Worm (Caenorhabditis elegans): Measurements from ENCODE around the gene C45G7.4.

The C45G7.4 gene

DNA sequence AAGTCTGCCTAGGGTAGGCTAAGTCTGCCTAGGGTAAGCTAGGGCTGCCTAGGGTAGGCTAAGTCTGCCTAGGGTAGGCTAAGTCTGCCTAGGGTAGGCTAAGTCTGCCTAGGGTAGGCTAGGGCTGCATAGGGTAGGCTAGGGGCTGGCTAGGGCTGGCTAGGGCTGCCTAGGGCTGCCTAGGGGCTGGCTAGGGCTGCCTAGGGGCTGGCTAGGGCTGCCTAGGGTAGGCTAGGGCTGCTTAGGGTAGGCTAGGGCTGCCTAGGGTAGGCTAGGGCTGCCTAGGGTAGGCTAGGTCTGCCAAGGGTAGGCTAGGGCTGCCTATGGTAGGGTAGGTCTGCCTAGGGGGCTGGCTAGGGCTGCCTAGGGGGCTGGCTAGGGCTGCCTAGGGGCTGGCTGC is 34.5 kb upstream of the C45G7.4 start:
- no peak for TF ChIP-seq blmp-1 (tag; optimal IDR thresholded peaks at IDR 0.05; ENCODE audit: insufficient read depth)
- no peak for TF ChIP-seq ZK546.5 (tag; optimal IDR thresholded peaks at IDR 0.05)
- no peak for TF ChIP-seq ztf-1 (GFP tag; conservative IDR thresholded peaks at IDR 0.05)
- TF ChIP-seq elt-3 (tag; optimal IDR thresholded peaks at IDR 0.05): no peak
- no peak for TF ChIP-seq unc-62 (GFP tag; optimal IDR thresholded peaks at IDR 0.05)
- TF ChIP-seq sem-4 (tag; optimal IDR thresholded peaks at IDR 0.05): no peak
- no peak for TF ChIP-seq ama-1 (optimal IDR thresholded peaks at IDR 0.05)
- no peak for TF ChIP-seq F13H6.1 (tag; optimal IDR thresholded peaks at IDR 0.05)
- TF ChIP-seq snpc-4 (tag; optimal IDR thresholded peaks at IDR 0.05): no peak
- TF ChIP-seq R02D3.7 (tag; optimal IDR thresholded peaks at IDR 0.05): no peak

- no peak for TF ChIP-seq ztf-11 (tag; optimal IDR thresholded peaks at IDR 0.05)
- no peak for TF ChIP-seq nhr-11 (tag; optimal IDR thresholded peaks at IDR 0.05)
- no peak for TF ChIP-seq nhr-77 (tag; optimal IDR thresholded peaks at IDR 0.05)
- no peak for TF ChIP-seq nhr-129 (tag; optimal IDR thresholded peaks at IDR 0.05)
- TF ChIP-seq nhr-23 (tag; optimal IDR thresholded peaks at IDR 0.05): no peak
- no peak for TF ChIP-seq gmeb-1 (tag; optimal IDR thresholded peaks at IDR 0.05)
- TF ChIP-seq ztf-1 (GFP tag; conservative IDR thresholded peaks at IDR 0.05): no peak
- TF ChIP-seq aly-2 (tag; optimal IDR thresholded peaks at IDR 0.05): no peak
- TF ChIP-seq skn-1 (tag; optimal IDR thresholded peaks at IDR 0.05): no peak
- TF ChIP-seq mab-5 (tag; optimal IDR thresholded peaks at IDR 0.05): no peak
- TF ChIP-seq snpc-4 (tag; optimal IDR thresholded peaks at IDR 0.05): no peak
- TF ChIP-seq nhr-10 (tag; optimal IDR thresholded peaks at IDR 0.05): no peak
- no peak for TF ChIP-seq egl-27 (tag; optimal IDR thresholded peaks at IDR 0.05)
- no peak for TF ChIP-seq lsy-2 (tag; optimal IDR thresholded peaks at IDR 0.05)
Observed at ce11 chrIV:2399420-2399819, 33.4 kb upstream of the C45G7.4 start, which contains the start of gene Y38F2AR.10. Gene Y38F2AR.10 (minus strand): TSS chrIV:2399520.

DNA sequence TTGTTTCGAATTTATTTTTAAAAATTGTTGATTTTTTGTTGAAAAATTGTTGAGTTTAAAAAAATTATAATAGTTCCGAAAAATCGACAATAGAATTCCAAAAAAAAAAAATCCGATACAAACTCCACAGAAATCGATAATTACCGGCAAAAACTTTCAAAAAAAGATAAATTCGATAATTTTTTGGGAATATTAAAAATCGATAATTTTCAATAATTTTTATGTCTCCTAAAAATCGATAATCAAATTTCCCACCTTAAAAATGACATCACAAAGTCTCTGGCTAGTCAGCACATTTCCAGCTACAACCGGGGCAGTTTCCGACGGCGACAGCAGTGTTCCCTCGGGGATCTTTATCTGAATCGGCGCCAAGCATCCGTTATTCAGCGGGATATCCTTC is 32.1 kb upstream of the C45G7.4 start:
- TF ChIP-seq aly-2 (tag; optimal IDR thresholded peaks at IDR 0.05) (no peak), gmeb-1 (tag; optimal IDR thresholded peaks at IDR 0.05) (no peak), ztf-4 (tag; optimal IDR thresholded peaks at IDR 0.05) (no peak), lin-13 (GFP tag; optimal IDR thresholded peaks at IDR 0.05) (no peak), ceh-82 (tag; optimal IDR thresholded peaks at IDR 0.05) (no peak), egl-27 (tag; optimal IDR thresholded peaks at IDR 0.05) (no peak), nhr-77 (tag; optimal IDR thresholded peaks at IDR 0.05) (no peak), lsy-2 (tag; optimal IDR thresholded peaks at IDR 0.05) (no peak), zag-1 (tag; optimal IDR thresholded peaks at IDR 0.05) (no peak), sem-4 (tag; optimal IDR thresholded peaks at IDR 0.05) (no peak), C34F6.9 (tag; optimal IDR thresholded peaks at IDR 0.05) (no peak), nhr-10 (tag; optimal IDR thresholded peaks at IDR 0.05) (no peak), mbf-1 (tag; optimal IDR thresholded peaks at IDR 0.05) (no peak)

DNA sequence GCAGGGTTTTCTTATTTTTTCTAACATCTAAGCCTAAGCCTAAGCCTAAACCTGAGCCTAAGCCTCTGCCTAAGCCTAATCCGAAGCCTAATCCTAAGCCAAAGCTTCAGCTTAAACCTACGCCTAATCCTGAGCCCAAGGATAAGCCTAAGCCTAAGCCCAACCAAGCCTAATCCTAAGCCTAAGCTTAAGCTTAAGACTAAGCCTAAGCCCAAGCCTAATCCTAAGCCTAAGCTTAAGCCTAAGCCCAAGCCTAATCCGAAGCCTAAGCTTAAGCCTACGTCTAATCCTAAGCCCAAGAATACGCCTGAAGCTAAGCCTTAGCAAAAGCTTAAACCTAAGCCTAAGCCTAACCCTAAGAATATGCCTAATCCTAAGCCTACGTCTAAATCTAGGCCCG is 29.4 kb upstream of the C45G7.4 start:
- TF ChIP-seq nhr-237 (tag; optimal IDR thresholded peaks at IDR 0.05) (no peak), nhr-12 (tag; optimal IDR thresholded peaks at IDR 0.05) (no peak), unc-55 (GFP tag; optimal IDR thresholded peaks at IDR 0.05) (no peak), sma-3 (GFP tag; optimal IDR thresholded peaks at IDR 0.05) (no peak), unc-39 (tag; optimal IDR thresholded peaks at IDR 0.05) (no peak), snpc-4 (tag; optimal IDR thresholded peaks at IDR 0.05) (no peak), mbf-1 (tag; optimal IDR thresholded peaks at IDR 0.05) (no peak), nhr-11 (tag; optimal IDR thresholded peaks at IDR 0.05) (no peak), mdl-1 (tag; optimal IDR thresholded peaks at IDR 0.05) (no peak), elt-1 (tag; optimal IDR thresholded peaks at IDR 0.05) (no peak)

ce11 chrIV:2407704-2408103 is 25.1 kb upstream of the C45G7.4 start:
- TF ChIP-seq elt-3 (tag; optimal IDR thresholded peaks at IDR 0.05) (no peak), peb-1 (tag; optimal IDR thresholded peaks at IDR 0.05) (no peak), R02D3.7 (tag; optimal IDR thresholded peaks at IDR 0.05) (no peak), elt-1 (tag; optimal IDR thresholded peaks at IDR 0.05) (no peak), mab-5 (tag; optimal IDR thresholded peaks at IDR 0.05) (no peak), ama-1 (optimal IDR thresholded peaks at IDR 0.05) (no peak), Y55F3AM.14 (GFP tag; optimal IDR thresholded peaks at IDR 0.05) (no peak), crh-2 (tag; optimal IDR thresholded peaks at IDR 0.05) (no peak), lin-13 (GFP tag; optimal IDR thresholded peaks at IDR 0.05) (no peak), nhr-12 (tag; optimal IDR thresholded peaks at IDR 0.05) (no peak), sma-3 (GFP tag; optimal IDR thresholded peaks at IDR 0.05) (no peak)

Measured in whole organism, L2 larva.